Worm (Caenorhabditis elegans) whole organism, L1 larva: ENCODE results near the gene R03G8.1.

Experiments used
- C16A3.4 ChIP-seq: fragments of 150-350 bp; optimal IDR thresholded peaks from 2 replicates; lab custom pipeline; 2014; ENCODE audit warnings: missing biosample characterization, missing genetic modification characterization
- C34B4.2 ChIP-seq: sonication (generic microtip); optimal IDR thresholded peaks from 2 replicates; lab custom pipeline; 2017; ENCODE audit warnings: mild to moderate bottlenecking, missing genetic modification characterization, missing compliant biosample characterization
- F16B12.6 ChIP-seq: fragments of 150-350 bp; optimal IDR thresholded peaks from 2 replicates; lab custom pipeline; 2014; ENCODE audit warnings: missing biosample characterization, missing genetic modification characterization
- aly-2 ChIP-seq: fragments of 150-350 bp; optimal IDR thresholded peaks from 2 replicates; lab custom pipeline; 2014; ENCODE audit warnings: missing biosample characterization, missing genetic modification characterization
- ces-1 ChIP-seq: fragments of 150-350 bp; optimal IDR thresholded peaks from 2 replicates; lab custom pipeline; 2014; ENCODE audit warnings: missing biosample characterization, missing genetic modification reagents, missing genetic modification characterization
- efl-1 ChIP-seq, 4 experiments: fragments of 150-350 bp; optimal IDR thresholded peaks in 3 of 4; peaks in 1 of 4; 1 replicate in 1 of 4; 2 replicates in 3 of 4; lab custom pipeline; 2014; ENCODE audit warnings: missing biosample characterization in 2 of 4, missing genetic modification characterization in 2 of 4, missing genetic modification reagents in 2 of 4
- egl-13 ChIP-seq: sonication (generic microtip); optimal IDR thresholded peaks from 2 replicates; lab custom pipeline; 2016; ENCODE audit warnings: missing genotype, missing genetic modification reagents, missing genetic modification characterization, missing compliant biosample characterization
- egl-27 ChIP-seq, 2 experiments: fragments of 150-350 bp in 1 of 2; sonication (generic microtip); optimal IDR thresholded peaks; 3 replicates each; lab custom pipeline; 2017 to 2018; ENCODE audit warnings: missing biosample characterization in 2 of 2, missing genetic modification characterization in 2 of 2, missing genetic modification reagents in 2 of 2
- elt-2 ChIP-seq: sonication (generic microtip); optimal IDR thresholded peaks from 2 replicates; lab custom pipeline; 2016; ENCODE audit warnings: missing genetic modification characterization, mild to moderate bottlenecking, inconsistent platforms, missing compliant biosample characterization, missing genetic modification reagents
- ets-5 ChIP-seq: fragments of 200-800 bp; sonication (Bioruptor generic); IDR thresholded peaks from 2 replicates; pipeline ENCODE4 v1.3.6; 2022; ENCODE audit warnings: missing genetic modification characterization, missing compliant biosample characterization
- fos-1 ChIP-seq: fragments of 150-350 bp; optimal IDR thresholded peaks from 2 replicates; lab custom pipeline; 2014; ENCODE audit warnings: missing biosample characterization, missing genetic modification characterization
- grh-1 ChIP-seq: fragments of 200-800 bp; sonication (Bioruptor generic); IDR thresholded peaks from 2 replicates; pipeline ENCODE4 v1.3.6; 2022; ENCODE audit warnings: missing genetic modification reagents, missing genetic modification characterization, missing compliant biosample characterization
- hlh-4 ChIP-seq: sonication (generic microtip); optimal IDR thresholded peaks from 2 replicates; lab custom pipeline; 2016; ENCODE audit warnings: mild to moderate bottlenecking, missing genetic modification characterization, missing compliant biosample characterization
- jun-1 ChIP-seq: fragments of 150-350 bp; optimal IDR thresholded peaks from 2 replicates; lab custom pipeline; 2014; ENCODE audit warnings: missing biosample characterization, missing genetic modification reagents, missing genetic modification characterization
- lin-13 ChIP-seq: fragments of 150-350 bp; optimal IDR thresholded peaks from 2 replicates; lab custom pipeline; 2014; ENCODE audit warnings: missing biosample characterization, missing genetic modification reagents, missing genetic modification characterization
- lin-14 ChIP-seq: fragments of 200-800 bp; sonication (Bioruptor generic); optimal IDR thresholded peaks from 2 replicates; lab custom pipeline; 2018; ENCODE audit warnings: mild to moderate bottlenecking, missing genetic modification characterization, moderate library complexity, missing compliant biosample characterization
- lir-3 ChIP-seq: sonication (generic microtip); optimal IDR thresholded peaks from 2 replicates; lab custom pipeline; 2016; ENCODE audit warnings: mild to moderate bottlenecking, missing genetic modification characterization, moderate library complexity, missing compliant biosample characterization; ENCODE audit not compliant: poor library complexity
- mab-9 ChIP-seq: fragments of 200-800 bp; sonication (Bioruptor generic); IDR thresholded peaks from 2 replicates; pipeline ENCODE4 v1.3.6; 2022; ENCODE audit warnings: missing genetic modification reagents, missing genetic modification characterization, missing compliant biosample characterization
- mdl-1 ChIP-seq, 2 experiments: fragments of 150-350 bp; optimal IDR thresholded peaks; 2 replicates each; lab custom pipeline; 2014 to 2017; ENCODE audit warnings: missing biosample characterization in 2 of 2, missing genetic modification characterization in 2 of 2, inconsistent platforms in 1 of 2
- mef-2 ChIP-seq: fragments of 150-350 bp; optimal IDR thresholded peaks from 2 replicates; lab custom pipeline; 2014; ENCODE audit warnings: missing biosample characterization, missing genetic modification characterization
- mep-1 ChIP-seq: fragments of 150-350 bp; optimal IDR thresholded peaks from 2 replicates; lab custom pipeline; 2014; ENCODE audit warnings: missing biosample characterization, missing genetic modification characterization
- nhr-11 ChIP-seq: fragments of 150-350 bp; optimal IDR thresholded peaks from 2 replicates; lab custom pipeline; 2014; ENCODE audit warnings: missing biosample characterization, missing genetic modification characterization
- nhr-19 ChIP-seq: fragments of 200-800 bp; sonication (Bioruptor generic); conservative IDR thresholded peaks from 2 replicates; pipeline ENCODE4 v1.3.6; 2022; ENCODE audit warnings: missing genetic modification characterization, missing compliant biosample characterization
- nhr-28 ChIP-seq: fragments of 150-350 bp; optimal IDR thresholded peaks from 2 replicates; lab custom pipeline; 2014; ENCODE audit warnings: missing biosample characterization, missing genetic modification characterization
- nhr-85 ChIP-seq: sonication (generic microtip); peaks from one replicate; lab custom pipeline; 2016; ENCODE audit warnings: missing genetic modification characterization, inconsistent platforms, missing compliant biosample characterization
- nhr-90 ChIP-seq: sonication (generic microtip); optimal IDR thresholded peaks from 2 replicates; lab custom pipeline; 2016; ENCODE audit warnings: mild to moderate bottlenecking, missing genetic modification characterization, missing compliant biosample characterization; ENCODE audit not compliant: poor library complexity
- rnt-1 ChIP-seq: sonication (generic microtip); optimal IDR thresholded peaks from 2 replicates; lab custom pipeline; 2016; ENCODE audit warnings: mild to moderate bottlenecking, missing genetic modification characterization, moderate library complexity, missing compliant biosample characterization
- skn-1 ChIP-seq: fragments of 150-350 bp; optimal IDR thresholded peaks from 2 replicates; lab custom pipeline; 2014; ENCODE audit warnings: missing biosample characterization, missing genetic modification characterization
- sptf-1 ChIP-seq: fragments of 150-350 bp; optimal IDR thresholded peaks from 2 replicates; lab custom pipeline; 2014; ENCODE audit warnings: missing biosample characterization, missing genetic modification characterization
- swsn-7 ChIP-seq: sonication (generic microtip); optimal IDR thresholded peaks from 2 replicates; lab custom pipeline; 2016; ENCODE audit warnings: missing genetic modification characterization, missing compliant biosample characterization
- tbx-2 ChIP-seq: sonication (generic microtip); optimal IDR thresholded peaks from 2 replicates; lab custom pipeline; 2016; ENCODE audit warnings: missing genetic modification characterization, missing compliant biosample characterization
- unc-30 ChIP-seq: sonication (generic microtip); optimal IDR thresholded peaks from 2 replicates; lab custom pipeline; 2017; ENCODE audit warnings: missing biosample characterization, missing genetic modification characterization
- unc-86 ChIP-seq: sonication (generic microtip); optimal IDR thresholded peaks from 2 replicates; lab custom pipeline; 2016; ENCODE audit warnings: missing genetic modification characterization, missing compliant biosample characterization
- unc-98 ChIP-seq: fragments of 200-800 bp; sonication (Bioruptor generic); IDR thresholded peaks from 2 replicates; pipeline ENCODE4 v1.3.6; 2022; ENCODE audit warnings: missing genetic modification characterization, missing compliant biosample characterization
- xbp-1 ChIP-seq: sonication (generic microtip); optimal IDR thresholded peaks from 2 replicates; lab custom pipeline; 2016; ENCODE audit warnings: missing genetic modification characterization, missing compliant biosample characterization
- zag-1 ChIP-seq: fragments of 150-350 bp; optimal IDR thresholded peaks from 2 replicates; lab custom pipeline; 2014; ENCODE audit warnings: missing biosample characterization, missing genetic modification characterization
- zip-4 ChIP-seq: fragments of 200-800 bp; sonication (Bioruptor generic); optimal IDR thresholded peaks from 2 replicates; lab custom pipeline; 2018; ENCODE audit warnings: mild to moderate bottlenecking, missing genetic modification characterization, moderate library complexity, missing compliant biosample characterization

R03G8.1 gene

ce11 chrX:13062934-13063585 lies 21.3 kb upstream of the R03G8.1 start, which contains the start of gene K03A11.5:
Gene K03A11.5 (plus strand): TSS chrX:13063535.
- TF ChIP-seq mdl-1 (tag; optimal IDR thresholded peaks at IDR 0.05; lab: Kevin White, UChicago) = no peak
- no peak for TF ChIP-seq mef-2 (tag; lab: Kevin White, UChicago)
- TF ChIP-seq ets-5 = no peak

- TF ChIP-seq mef-2 (tag; lab: Kevin White, UChicago) = no peak
- TF ChIP-seq mep-1 (tag; lab: Kevin White, UChicago) = no peak
- no peak for TF ChIP-seq elt-2 (tag; lab: Kevin White, UChicago)
- TF ChIP-seq ets-5 = no peak
- no peak for TF ChIP-seq ces-1 (GFP tag; lab: Kevin White, UChicago)
- no peak for TF ChIP-seq nhr-85
- TF ChIP-seq unc-30 (tag; lab: Kevin White, UChicago) = no peak
- no peak for TF ChIP-seq aly-2 (tag; lab: Kevin White, UChicago)
- TF ChIP-seq unc-98 (GFP tag; lab: Robert Waterston, UW) = no peak
- TF ChIP-seq lin-14 (GFP tag; lab: Kevin White, UChicago) = no peak
- no peak for TF ChIP-seq hlh-4 (tag; lab: Kevin White, UChicago)
- no peak for TF ChIP-seq jun-1 (tag; lab: Kevin White, UChicago)
- no peak for TF ChIP-seq sptf-1 (tag; lab: Kevin White, UChicago)
- no peak for TF ChIP-seq swsn-7 (tag; lab: Kevin White, UChicago)
- no peak for TF ChIP-seq C34B4.2 (tag; lab: Kevin White, UChicago)
- no peak for TF ChIP-seq zip-4 (GFP tag; lab: Kevin White, UChicago)
- TF ChIP-seq tbx-2 (tag; lab: Kevin White, UChicago) = no peak
- TF ChIP-seq nhr-28 = no peak
- no peak for TF ChIP-seq lir-3 (tag; lab: Kevin White, UChicago)
- no peak for TF ChIP-seq nhr-19 (GFP tag; lab: Robert Waterston, UW)
These were observed 13.3 kb upstream of the R03G8.1 start, which contains the start of gene cpx-2 for ce11 chrX:13071120-13071519. Gene cpx-2 (minus strand): TSS chrX:13071220.

ce11 chrX:13074373-13074772 lies 10.0 kb upstream of the R03G8.1 start, which contains the start of gene ceh-28:
Gene ceh-28 (plus strand): TSS chrX:13074673.
- TF ChIP-seq zag-1 (tag; lab: Kevin White, UChicago) (no peak), efl-1 (optimal IDR thresholded peaks at IDR 0.05; lab: Kevin White, UChicago) (no peak), efl-1 (GFP tag; optimal IDR thresholded peaks at IDR 0.05 in 1 of 2; lab: Kevin White, UChicago) (no peak), F16B12.6 (tag; lab: Kevin White, UChicago) (no peak), C16A3.4 (no peak), nhr-90 (tag; lab: Kevin White, UChicago) (no peak), unc-98 (GFP tag; lab: Robert Waterston, UW) (no peak), xbp-1 (tag; lab: Kevin White, UChicago) (no peak), rnt-1 (tag; lab: Kevin White, UChicago) (no peak), unc-86 (tag; lab: Kevin White, UChicago) (no peak), nhr-11 (no peak), fos-1 (tag; lab: Kevin White, UChicago) (no peak), ces-1 (GFP tag; lab: Kevin White, UChicago) (no peak), lin-13 (GFP tag; lab: Kevin White, UChicago) (no peak), aly-2 (tag; lab: Kevin White, UChicago) (no peak), egl-27 (tag; optimal IDR thresholded peaks at IDR 0.05; lab: Kevin White, UChicago) (no peak), skn-1 (tag; lab: Kevin White, UChicago) (no peak), unc-30 (tag; lab: Kevin White, UChicago) (no peak), mab-9 (no peak), grh-1 (GFP tag; lab: Robert Waterston, UW) (no peak), egl-13 (tag; lab: Kevin White, UChicago) (no peak)
